Fruit fly (Drosophila melanogaster) whole organism, embryonic: Measurements from ENCODE around the gene CG18262.

Experiments used
- Asciz ChIP-seq: fragments of 200-800 bp; sonication (Bioruptor generic); optimal IDR thresholded peaks from 2 replicates; lab custom pipeline; 2017; ENCODE audit warnings: missing biosample characterization, mild to moderate bottlenecking, missing genetic modification characterization, missing genetic modification reagents
- Awh ChIP-seq: fragments of 200-800 bp; sonication (Bioruptor generic); IDR thresholded peaks from 2 replicates; pipeline ENCODE4, ENCODE4 v1.3.6; 2022; ENCODE audit warnings: missing biosample characterization, missing genetic modification characterization
- CG10321 ChIP-seq: fragments of 200-800 bp; sonication (Bioruptor generic); IDR thresholded peaks from 2 replicates; pipeline ENCODE4 v1.3.6; 2022; ENCODE audit warnings: missing biosample characterization, missing genetic modification characterization
- CG11085 ChIP-seq: fragments of 200-800 bp; sonication (Bioruptor generic); IDR thresholded peaks from 2 replicates; pipeline ENCODE4 v1.3.6; 2022; ENCODE audit warnings: missing biosample characterization, missing genetic modification characterization
- CG11560 ChIP-seq: fragments of 200-800 bp; sonication (Bioruptor generic); IDR thresholded peaks from 3 replicates; pipeline ENCODE4 v1.3.6; 2022; ENCODE audit warnings: missing biosample characterization, missing genetic modification characterization
- CG12236 ChIP-seq: fragments of 200-800 bp; sonication (Bioruptor generic); optimal IDR thresholded peaks from 2 replicates; lab custom pipeline; 2016; ENCODE audit warnings: missing biosample characterization, missing genetic modification characterization
- CG14014 ChIP-seq: fragments of 200-800 bp; sonication (Bioruptor generic); IDR thresholded peaks from 2 replicates; pipeline ENCODE4 v1.3.6; 2022; ENCODE audit warnings: missing biosample characterization, missing genetic modification characterization
- CG14965 ChIP-seq: fragments of 200-800 bp; sonication (Bioruptor generic); optimal IDR thresholded peaks from 2 replicates; lab custom pipeline; 2016; ENCODE audit warnings: missing biosample characterization, missing genetic modification characterization, borderline replicate concordance
- CG15601 ChIP-seq: fragments of 200-800 bp; sonication (Bioruptor generic); optimal IDR thresholded peaks from 3 replicates; lab custom pipeline; 2019; ENCODE audit warnings: missing biosample characterization, mild to moderate bottlenecking, missing genetic modification characterization, moderate library complexity
- CG16863 ChIP-seq: fragments of 200-800 bp; sonication (Bioruptor generic); optimal IDR thresholded peaks from 3 replicates; lab custom pipeline; 2016; ENCODE audit warnings: missing biosample characterization, missing genetic modification characterization
- CG17802 ChIP-seq: fragments of 200-800 bp; sonication (Bioruptor generic); optimal IDR thresholded peaks from 2 replicates; lab custom pipeline; 2018; ENCODE audit warnings: missing biosample characterization, mild to moderate bottlenecking, missing genetic modification characterization, moderate library complexity
- CG2678 ChIP-seq: fragments of 200-800 bp; sonication (Bioruptor generic); optimal IDR thresholded peaks from 3 replicates; lab custom pipeline; 2019; ENCODE audit warnings: missing biosample characterization, mild to moderate bottlenecking, missing genetic modification characterization, moderate library complexity
- CG3407 ChIP-seq: fragments of 200-800 bp; sonication (Bioruptor generic); optimal IDR thresholded peaks from 2 replicates; lab custom pipeline; 2018; ENCODE audit warnings: missing biosample characterization, mild to moderate bottlenecking, missing genetic modification characterization
- CG34224 ChIP-seq: fragments of 200-800 bp; sonication (Bioruptor generic); IDR thresholded peaks from 3 replicates; pipeline ENCODE4 v1.3.6; 2022; ENCODE audit warnings: missing biosample characterization, missing genetic modification characterization; ENCODE audit not compliant: partially characterized antibody
- CG4282 ChIP-seq: fragments of 200-800 bp; sonication (Bioruptor generic); optimal IDR thresholded peaks from 2 replicates; lab custom pipeline; 2016; ENCODE audit warnings: missing biosample characterization, missing genetic modification characterization
- CG43689 ChIP-seq: fragments of 200-800 bp; sonication (Bioruptor generic); IDR thresholded peaks from 2 replicates; pipeline ENCODE4 v1.3.6; 2022; ENCODE audit warnings: missing biosample characterization, missing genetic modification characterization
- CG6254 ChIP-seq: fragments of 200-800 bp; sonication (Bioruptor generic); optimal IDR thresholded peaks from 3 replicates; lab custom pipeline; 2017; ENCODE audit warnings: mild to moderate bottlenecking, missing biosample characterization, missing genetic modification reagents, missing genetic modification characterization
- CG6854 ChIP-seq: fragments of 200-800 bp; sonication (Bioruptor generic); optimal IDR thresholded peaks from 3 replicates; lab custom pipeline; 2017; ENCODE audit warnings: missing biosample characterization, mild to moderate bottlenecking, missing genetic modification characterization
- CG8281 ChIP-seq: fragments of 200-800 bp; sonication (Bioruptor generic); optimal IDR thresholded peaks from 2 replicates; lab custom pipeline; 2018; ENCODE audit warnings: missing biosample characterization, mild to moderate bottlenecking, missing genetic modification characterization, moderate library complexity
- CG8290 ChIP-seq, 3 experiments: fragments of 200-800 bp; sonication (Bioruptor generic); optimal IDR thresholded peaks; 2 replicates each; lab custom pipeline; 2016 to 2019; ENCODE audit warnings: missing biosample characterization in 3 of 3, missing genetic modification characterization in 3 of 3, mild to moderate bottlenecking in 2 of 3, moderate library complexity in 1 of 3
- CG9609 ChIP-seq: fragments of 200-800 bp; sonication (Bioruptor generic); optimal IDR thresholded peaks from 3 replicates; lab custom pipeline; 2016; ENCODE audit warnings: missing biosample characterization, missing genetic modification characterization
- Elba2 ChIP-seq: fragments of 200-800 bp; sonication (Bioruptor generic); optimal IDR thresholded peaks from 3 replicates; lab custom pipeline; 2016; ENCODE audit warnings: missing biosample characterization, missing genetic modification characterization
- Ets65A ChIP-seq: fragments of 200-800 bp; sonication (Bioruptor generic); peaks from one replicate; lab custom pipeline; 2016; ENCODE audit warnings: missing biosample characterization, missing genetic modification characterization
- Nf-YA ChIP-seq: fragments of 200-800 bp; sonication (Bioruptor generic); IDR thresholded peaks from 2 replicates; pipeline ENCODE4 v1.3.6; 2022; ENCODE audit warnings: missing biosample characterization, missing genetic modification characterization
- NfI ChIP-seq: fragments of 200-800 bp; sonication (Bioruptor generic); optimal IDR thresholded peaks from 3 replicates; lab custom pipeline; 2018; ENCODE audit warnings: missing biosample characterization, mild to moderate bottlenecking, missing genetic modification characterization, moderate library complexity
- Vsx1 ChIP-seq: fragments of 200-800 bp; sonication (Bioruptor generic); optimal IDR thresholded peaks from 2 replicates; lab custom pipeline; 2017; ENCODE audit warnings: missing biosample characterization, mild to moderate bottlenecking, missing genetic modification characterization, missing genetic modification reagents
- abd-A ChIP-seq: fragments of 200-800 bp; sonication (Bioruptor generic); optimal IDR thresholded peaks from 3 replicates; lab custom pipeline; 2019; ENCODE audit warnings: missing biosample characterization, mild to moderate bottlenecking, missing genetic modification characterization, moderate library complexity
- ara ChIP-seq: fragments of 200-800 bp; sonication (Bioruptor generic); IDR thresholded peaks from 2 replicates; pipeline ENCODE4 v1.3.6; 2022; ENCODE audit warnings: missing biosample characterization, missing genetic modification characterization
- az2 ChIP-seq: fragments of 200-800 bp; sonication (Bioruptor generic); optimal IDR thresholded peaks from 3 replicates; lab custom pipeline; 2016; ENCODE audit warnings: missing biosample characterization, missing genetic modification characterization
- bbx ChIP-seq: fragments of 200-800 bp; sonication (Bioruptor generic); IDR thresholded peaks from 2 replicates; pipeline ENCODE4 v1.3.6; 2022; ENCODE audit warnings: missing biosample characterization, missing genetic modification characterization; ENCODE audit not compliant: partially characterized antibody
- bcd ChIP-seq: fragments of 200-800 bp; sonication (Bioruptor generic); optimal IDR thresholded peaks from 2 replicates; lab custom pipeline; 2017; ENCODE audit warnings: missing biosample characterization, mild to moderate bottlenecking, missing genetic modification characterization
- br ChIP-seq: fragments of >200 bp; optimal IDR thresholded peaks from 2 replicates; lab custom pipeline; 2017
- chinmo ChIP-seq: fragments of 200-800 bp; sonication (Bioruptor generic); IDR thresholded peaks from 4 replicates; pipeline ENCODE4 v1.3.6; 2022; ENCODE audit warnings: missing biosample characterization, missing genetic modification characterization; ENCODE audit not compliant: partially characterized antibody
- cwo ChIP-seq: fragments of 200-800 bp; sonication (Bioruptor generic); optimal IDR thresholded peaks from 3 replicates; lab custom pipeline; 2017; ENCODE audit warnings: missing biosample characterization, missing genetic modification characterization, mild to moderate bottlenecking, moderate library complexity, missing genetic modification reagents
- da ChIP-seq: fragments of 200-800 bp; sonication (Bioruptor generic); optimal IDR thresholded peaks from 2 replicates; lab custom pipeline; 2016; ENCODE audit warnings: missing biosample characterization, missing genetic modification characterization
- esg ChIP-seq: fragments of 200-800 bp; sonication (Bioruptor generic); conservative IDR thresholded peaks from 2 replicates; pipeline ENCODE4 v1.3.6; 2022; ENCODE audit warnings: missing biosample characterization, missing genetic modification characterization
- fd96Cb ChIP-seq: fragments of 200-800 bp; sonication (Bioruptor generic); optimal IDR thresholded peaks from 2 replicates; lab custom pipeline; 2018; ENCODE audit warnings: missing biosample characterization, mild to moderate bottlenecking, missing genetic modification characterization, moderate library complexity
- fru ChIP-seq: fragments of >200 bp; optimal IDR thresholded peaks from 2 replicates; lab custom pipeline; 2017
- grau ChIP-seq: fragments of 200-800 bp; optimal IDR thresholded peaks from 3 replicates; lab custom pipeline; 2019; ENCODE audit warnings: missing biosample characterization, mild to moderate bottlenecking, missing genetic modification characterization, moderate library complexity
- insv ChIP-seq, 2 experiments: fragments of 200-800 bp; sonication (Bioruptor generic); optimal IDR thresholded peaks; 3 replicates each; lab custom pipeline; 2016 to 2018; ENCODE audit warnings: missing biosample characterization in 2 of 2, missing genetic modification characterization in 2 of 2
- lab ChIP-seq: fragments of 200-800 bp; sonication (Bioruptor generic); optimal IDR thresholded peaks from 3 replicates; lab custom pipeline; 2017; ENCODE audit warnings: missing biosample characterization, missing genetic modification characterization, mild to moderate bottlenecking, moderate library complexity, missing genetic modification reagents
- lov ChIP-seq, 2 experiments: fragments of 200-800 bp in 1 of 2; fragments of >200 bp in 1 of 2; sonication (Bioruptor generic) in 1 of 2; IDR thresholded peaks in 1 of 2; optimal IDR thresholded peaks in 1 of 2; 2 replicates in 1 of 2; 3 replicates in 1 of 2; pipeline versions ENCODE4 v1.3.6 to Lab custom; 2017 to 2022; ENCODE audit warnings: missing biosample characterization in 1 of 2, missing genetic modification characterization in 1 of 2
- nerfin-2 ChIP-seq: fragments of 200-800 bp; sonication (Bioruptor generic); IDR thresholded peaks from 2 replicates; pipeline ENCODE4 v1.3.6; 2022; ENCODE audit warnings: missing biosample characterization, missing genetic modification characterization; ENCODE audit not compliant: partially characterized antibody
- nmo ChIP-seq: fragments of 200-800 bp; sonication (Bioruptor generic); optimal IDR thresholded peaks from 2 replicates; lab custom pipeline; 2018; ENCODE audit warnings: missing biosample characterization, mild to moderate bottlenecking, missing genetic modification characterization, moderate library complexity
- peb ChIP-seq: fragments of 200-800 bp; sonication (Bioruptor generic); IDR thresholded peaks from 2 replicates; pipeline ENCODE4 v1.3.6; 2022; ENCODE audit warnings: missing biosample characterization, missing genetic modification characterization
- pros ChIP-seq: fragments of 200-800 bp; sonication (Bioruptor generic); optimal IDR thresholded peaks from 3 replicates; lab custom pipeline; 2019; ENCODE audit warnings: missing biosample characterization, mild to moderate bottlenecking, missing genetic modification characterization, moderate library complexity
- sob ChIP-seq: fragments of 200-800 bp; sonication (Bioruptor generic); IDR thresholded peaks from 2 replicates; pipeline ENCODE4 v1.3.6; 2022; ENCODE audit warnings: missing biosample characterization, missing genetic modification characterization
- usp ChIP-seq: fragments of >200 bp; optimal IDR thresholded peaks from 2 replicates; lab custom pipeline; 2017; ENCODE audit warnings: missing biosample characterization, missing genetic modification characterization
- zen2 ChIP-seq: fragments of 200-800 bp; sonication (Bioruptor generic); IDR thresholded peaks from 3 replicates; pipeline ENCODE4 v1.3.6; 2022; ENCODE audit warnings: missing biosample characterization, missing genetic modification characterization; ENCODE audit not compliant: partially characterized antibody

The CG18262 gene

DNA sequence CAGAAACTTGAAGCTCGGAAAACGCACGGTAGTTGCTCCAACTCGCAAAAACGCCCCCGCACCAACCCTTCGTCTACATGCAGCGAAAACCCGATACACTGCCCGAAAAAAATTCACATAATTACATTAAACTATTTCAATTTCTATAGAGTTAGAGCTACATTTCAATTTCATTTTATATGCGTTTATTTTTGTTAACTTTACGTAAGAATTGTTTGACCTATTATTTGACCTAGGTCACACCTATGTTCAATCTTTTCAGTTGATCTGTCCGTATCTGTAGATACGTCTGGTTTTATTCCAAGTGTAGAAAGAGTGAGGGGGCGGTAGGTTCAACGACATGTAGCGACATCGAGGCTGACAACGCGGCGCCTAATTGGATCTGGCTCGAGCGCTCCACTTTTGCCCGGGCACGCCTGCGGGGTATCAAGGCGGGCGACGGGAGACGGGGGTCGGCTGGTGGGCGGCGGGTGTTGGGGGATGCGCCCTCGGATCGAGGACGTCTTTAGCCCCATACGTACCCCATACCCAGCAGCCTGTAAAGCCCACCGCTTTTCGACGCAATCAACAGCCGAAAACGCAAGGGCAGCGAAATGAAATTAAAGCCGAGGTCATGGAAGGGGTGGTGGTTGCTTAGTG, 50.1 kb downstream of the CG18262 start (continued):
- TF ChIP-seq CG9609 (GFP tag; lab: Kevin White, UChicago) (no peak), az2 (peak; percentile 14), bbx (GFP tag; lab: Robert Waterston, UW) (no peak), CG14965 (GFP tag; lab: Kevin White, UChicago) (no peak), ara (GFP tag; lab: Robert Waterston, UW) (no peak), br (lab: Kevin White, UChicago) (no peak), Elba2 (GFP tag; lab: Kevin White, UChicago) (no peak), CG6254 (GFP tag; lab: Kevin White, UChicago) (no peak), CG15601 (tag; lab: Kevin White, UChicago) (no peak), pros (no peak), CG12236 (GFP tag; lab: Kevin White, UChicago) (no peak), insv (GFP tag; optimal IDR thresholded peaks at IDR 0.05; lab: Kevin White, UChicago) (no peak), bcd (peak; percentile 19), chinmo (GFP tag; lab: Robert Waterston, UW) (no peak), nerfin-2 (GFP tag; lab: Robert Waterston, UW) (no peak), Ets65A (GFP tag; lab: Kevin White, UChicago) (no peak), fd96Cb (tag; lab: Kevin White, UChicago) (no peak), Asciz (GFP tag; lab: Kevin White, UChicago) (no peak), CG34224 (GFP tag; lab: Robert Waterston, UW) (no peak), grau (tag; lab: Kevin White, UChicago) (peak; percentile 34), CG17802 (tag; lab: Kevin White, UChicago) (no peak), lab (GFP tag; lab: Kevin White, UChicago) (peak; percentile 48), CG43689 (GFP tag; lab: Robert Waterston, UW) (no peak), CG8290 (GFP tag; optimal IDR thresholded peaks at IDR 0.05; lab: Kevin White, UChicago) (no peak), CG8290 (tag; optimal IDR thresholded peaks at IDR 0.05; lab: Kevin White, UChicago) (no peak), CG6854 (GFP tag; lab: Kevin White, UChicago) (no peak), Awh (GFP tag; lab: Robert Waterston, UW) (no peak), CG11085 (GFP tag; lab: Robert Waterston, UW) (no peak), esg (GFP tag; lab: Robert Waterston, UW) (no peak), CG14014 (GFP tag; lab: Robert Waterston, UW) (no peak), CG16863 (GFP tag; lab: Kevin White, UChicago) (no peak), sob (GFP tag; lab: Robert Waterston, UW) (0 out of 2 replicates have a peak, but pooled peaks have one; percentile 18), usp (GFP tag; lab: Kevin White, UChicago) (no peak), da (GFP tag; lab: Kevin White, UChicago) (no peak), Vsx1 (no peak), cwo (GFP tag; lab: Kevin White, UChicago) (peak; percentile 43), peb (GFP tag; lab: Robert Waterston, UW) (no peak), zen2 (GFP tag; lab: Robert Waterston, UW) (no peak), CG10321 (GFP tag; lab: Robert Waterston, UW) (no peak), fru (lab: Kevin White, UChicago) (no peak), nmo (GFP tag; lab: Kevin White, UChicago) (no peak), CG3407 (no peak), NfI (GFP tag; lab: Kevin White, UChicago) (peak; percentile 9), abd-A (tag; lab: Kevin White, UChicago) (no peak), Nf-YA (no peak), CG2678 (peak; percentile 64), CG4282 (GFP tag; lab: Kevin White, UChicago) (no peak), CG11560 (no peak), CG8281 (no peak), lov (optimal IDR thresholded peaks at IDR 0.05; lab: Kevin White, UChicago) (no peak), lov (GFP tag; IDR thresholded peaks at IDR 0.05; lab: Robert Waterston, UW) (no peak)
